ENCODE assay signal across 1 fruit fly cellular context in genomic region chr3R:22525073-22525413, dm6.
TF ChIP-seq lines count a peak whose summit lies in the region.

No protein-coding gene starts in this region.

TF ChIP-seq in whole organism, embryonic, 481 proteins besides CTCF, POLR2A, EP300 and RAD21 (continued from another document):
- TF ChIP-seq h (optimal IDR thresholded peaks at IDR 0.05; lab: Kevin White, UChicago) = no peak
